Worm (Caenorhabditis elegans): ENCODE measurements around the gene C30A5.16.

Gene C30A5.16

DNA sequence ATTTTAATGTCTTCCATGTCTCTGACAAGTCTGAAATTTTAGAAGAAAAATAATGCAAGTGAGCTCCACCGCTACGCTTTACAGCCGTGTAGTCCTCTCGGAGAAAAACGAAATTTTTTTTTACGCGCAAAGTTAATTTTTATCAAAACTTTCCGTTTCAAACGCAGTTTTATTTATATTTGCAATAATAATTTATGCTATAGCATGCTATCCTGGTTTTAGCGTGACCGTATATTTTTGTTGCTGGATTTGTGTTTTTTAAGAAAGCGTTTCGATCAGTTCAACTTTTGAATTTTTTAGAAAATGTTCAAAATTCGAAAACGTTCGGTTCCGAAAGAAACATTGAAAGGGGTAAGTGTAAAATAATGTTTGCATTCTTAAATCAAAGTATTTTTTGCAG is 26.3 kb upstream of the C30A5.16 start, which contains the start of gene C50C3.1:
TSS of gene C50C3.1 (plus strand) at position 301 of the 400 bp plus-strand sequence.
- TF ChIP-seq elt-3 (tag; optimal IDR thresholded peaks at IDR 0.05) (no peak), cnd-1 (tag; optimal IDR thresholded peaks at IDR 0.05) (no peak), M03D4.4 (tag; optimal IDR thresholded peaks at IDR 0.05) (no peak), nhr-237 (tag; optimal IDR thresholded peaks at IDR 0.05) (no peak), pha-4 (tag; optimal IDR thresholded peaks at IDR 0.05) (no peak), nhr-76 (tag; optimal IDR thresholded peaks at IDR 0.05) (no peak), unc-120 (tag; optimal IDR thresholded peaks at IDR 0.05; ENCODE audit: poor library complexity, severe bottlenecking) (no peak), bed-3 (GFP tag; optimal IDR thresholded peaks at IDR 0.05) (no peak), nhr-12 (tag; optimal IDR thresholded peaks at IDR 0.05) (no peak), hlh-1 (tag; optimal IDR thresholded peaks at IDR 0.05) (no peak), drap-1 (GFP tag; optimal IDR thresholded peaks at IDR 0.05) (no peak), zip-8 (tag; optimal IDR thresholded peaks at IDR 0.05) (no peak), ceh-83 (GFP tag; optimal IDR thresholded peaks at IDR 0.05) (no peak), mep-1 (tag; optimal IDR thresholded peaks at IDR 0.05) (no peak)

- TF ChIP-seq nhr-12 (tag; optimal IDR thresholded peaks at IDR 0.05), result no peak
- no peak for TF ChIP-seq nhr-76 (tag; optimal IDR thresholded peaks at IDR 0.05)
- no peak for TF ChIP-seq unc-120 (tag; optimal IDR thresholded peaks at IDR 0.05; ENCODE audit: poor library complexity, severe bottlenecking)
- no peak for TF ChIP-seq sem-2 (GFP tag; optimal IDR thresholded peaks at IDR 0.05)
- no peak for TF ChIP-seq nhr-2 (tag; optimal IDR thresholded peaks at IDR 0.05)
- TF ChIP-seq ces-1 (GFP tag; optimal IDR thresholded peaks at IDR 0.05), result no peak
- no peak for TF ChIP-seq elt-3 (tag; optimal IDR thresholded peaks at IDR 0.05)
- no peak for TF ChIP-seq ceh-39 (tag; optimal IDR thresholded peaks at IDR 0.05)
- TF ChIP-seq lsy-2 (tag; optimal IDR thresholded peaks at IDR 0.05), result no peak
- TF ChIP-seq zip-8 (tag; optimal IDR thresholded peaks at IDR 0.05), result no peak
- no peak for TF ChIP-seq mls-2 (tag; optimal IDR thresholded peaks at IDR 0.05)
- no peak for TF ChIP-seq tbx-8 (GFP tag; optimal IDR thresholded peaks at IDR 0.05)
- TF ChIP-seq mab-5 (tag; optimal IDR thresholded peaks at IDR 0.05), result no peak
- TF ChIP-seq pha-4 (tag; optimal IDR thresholded peaks at IDR 0.05), result no peak
- TF ChIP-seq ham-2 (GFP tag; optimal IDR thresholded peaks at IDR 0.05), result no peak
- no peak for TF ChIP-seq unc-62 (GFP tag; optimal IDR thresholded peaks at IDR 0.05)
Observed at ce11 chrIII:8199060-8199459, 19.0 kb upstream of the C30A5.16 start.

- TF ChIP-seq nhr-2 (tag; optimal IDR thresholded peaks at IDR 0.05) (no peak), nhr-12 (tag; optimal IDR thresholded peaks at IDR 0.05) (no peak), lin-13 (tag; optimal IDR thresholded peaks at IDR 0.05) (no peak), unc-62 (GFP tag; optimal IDR thresholded peaks at IDR 0.05) (no peak), ces-1 (GFP tag; optimal IDR thresholded peaks at IDR 0.05) (no peak), flh-1 (GFP tag; optimal IDR thresholded peaks at IDR 0.05) (no peak), nhr-28 (tag; optimal IDR thresholded peaks at IDR 0.05) (no peak), bed-3 (GFP tag; optimal IDR thresholded peaks at IDR 0.05) (no peak), ztf-11 (tag; optimal IDR thresholded peaks at IDR 0.05) (no peak), blmp-1 (tag; optimal IDR thresholded peaks at IDR 0.05) (no peak), unc-120 (tag; optimal IDR thresholded peaks at IDR 0.05; ENCODE audit: poor library complexity, severe bottlenecking) (no peak), ceh-39 (tag; optimal IDR thresholded peaks at IDR 0.05) (no peak), mls-2 (tag; optimal IDR thresholded peaks at IDR 0.05) (no peak), sem-2 (GFP tag; optimal IDR thresholded peaks at IDR 0.05) (no peak), pha-4 (tag; optimal IDR thresholded peaks at IDR 0.05) (no peak), sptf-1 (tag; optimal IDR thresholded peaks at IDR 0.05) (no peak)
Observed at ce11 chrIII:8201117-8201516, 16.9 kb upstream of the C30A5.16 start, which contains the start of gene unc-36. TSS of gene unc-36 (minus strand) at chrIII:8201217.

DNA sequence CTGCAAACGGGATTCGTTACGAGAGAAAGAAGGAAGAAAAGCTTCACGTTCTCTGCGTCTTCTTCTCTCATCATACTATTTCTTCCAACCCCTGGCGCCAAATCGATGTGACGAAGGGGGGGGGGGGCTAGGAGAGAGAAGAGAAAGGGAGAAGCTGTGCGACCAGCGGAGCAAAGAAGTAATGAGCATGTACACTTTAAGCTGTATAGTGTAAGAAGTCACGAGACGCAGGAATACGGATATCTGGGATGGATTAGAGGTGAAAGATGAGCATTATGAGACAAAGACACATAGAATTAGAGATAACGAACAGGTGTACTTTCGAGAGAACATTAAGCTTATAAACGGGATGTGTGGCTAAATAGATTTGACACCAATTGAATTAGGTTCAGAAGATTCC is 16.3 kb upstream of the C30A5.16 start:
- TF ChIP-seq mep-1 (tag; optimal IDR thresholded peaks at IDR 0.05) (no peak), mab-5 (tag; optimal IDR thresholded peaks at IDR 0.05) (peak; percentile 21), drap-1 (GFP tag; optimal IDR thresholded peaks at IDR 0.05) (no peak), nhr-237 (tag; optimal IDR thresholded peaks at IDR 0.05) (no peak), ceh-39 (tag; optimal IDR thresholded peaks at IDR 0.05) (no peak), unc-39 (tag; optimal IDR thresholded peaks at IDR 0.05) (no peak), M03D4.4 (tag; optimal IDR thresholded peaks at IDR 0.05) (no peak), hlh-1 (tag; optimal IDR thresholded peaks at IDR 0.05) (peak; percentile 58), nhr-2 (tag; optimal IDR thresholded peaks at IDR 0.05) (no peak), blmp-1 (tag; optimal IDR thresholded peaks at IDR 0.05) (no peak), ceh-43 (GFP tag; optimal IDR thresholded peaks at IDR 0.05) (no peak), elt-3 (tag; optimal IDR thresholded peaks at IDR 0.05) (no peak), flh-1 (GFP tag; optimal IDR thresholded peaks at IDR 0.05) (no peak), sptf-1 (tag; optimal IDR thresholded peaks at IDR 0.05) (no peak), cnd-1 (tag; optimal IDR thresholded peaks at IDR 0.05) (no peak), elt-1 (tag; optimal IDR thresholded peaks at IDR 0.05; ENCODE audit: borderline replicate concordance, insufficient read depth) (no peak), ham-2 (GFP tag; optimal IDR thresholded peaks at IDR 0.05) (no peak), tbx-8 (GFP tag; optimal IDR thresholded peaks at IDR 0.05) (no peak), lin-32 (GFP tag; optimal IDR thresholded peaks at IDR 0.05) (no peak), lin-13 (tag; optimal IDR thresholded peaks at IDR 0.05) (no peak), unc-120 (tag; optimal IDR thresholded peaks at IDR 0.05; ENCODE audit: poor library complexity, severe bottlenecking) (peak; percentile 83), ztf-11 (tag; optimal IDR thresholded peaks at IDR 0.05) (no peak), unc-62 (GFP tag; optimal IDR thresholded peaks at IDR 0.05) (peak; percentile 36), ces-1 (GFP tag; optimal IDR thresholded peaks at IDR 0.05) (peak; percentile 62), sem-2 (GFP tag; optimal IDR thresholded peaks at IDR 0.05) (no peak)
